Fruit fly (Drosophila melanogaster) whole organism, wandering third instar larva: ENCODE data around the gene CG34452.
A peak's percentile ranks its signal among the peaks of the same experiment; 100 is the strongest.

Source experiments
- Abd-B ChIP-seq: fragments of >200 bp; optimal IDR thresholded peaks from 2 replicates; lab custom pipeline; 2017; ENCODE audit warnings: missing biosample characterization, missing genetic modification characterization
- CG32264 ChIP-seq: fragments of 200-800 bp; sonication (Bioruptor generic); optimal IDR thresholded peaks from 2 replicates; lab custom pipeline; 2016; ENCODE audit warnings: missing biosample characterization, missing genetic modification characterization
- CG9705 ChIP-seq: fragments of 200-800 bp; sonication (Bioruptor generic); optimal IDR thresholded peaks from 2 replicates; lab custom pipeline; 2018; ENCODE audit warnings: missing biosample characterization, mild to moderate bottlenecking, missing genetic modification characterization
- CrebA ChIP-seq: fragments of 200-800 bp; sonication (Bioruptor generic); optimal IDR thresholded peaks from 2 replicates; lab custom pipeline; 2016; ENCODE audit warnings: missing biosample characterization, mild to moderate bottlenecking, missing genetic modification characterization, borderline replicate concordance
- Dfd ChIP-seq: fragments of >200 bp; optimal IDR thresholded peaks from 2 replicates; lab custom pipeline; 2017; ENCODE audit warnings: missing biosample characterization, missing genetic modification characterization
- Dif ChIP-seq: fragments of 200-275, 200-300 bp; sonication (Bioruptor generic); optimal IDR thresholded peaks from 2 replicates; lab custom pipeline; 2018; ENCODE audit warnings: missing biosample characterization, missing genetic modification characterization; ENCODE audit not compliant: partially characterized antibody
- GATAd ChIP-seq: sonication (Bioruptor generic); optimal IDR thresholded peaks from 2 replicates; lab custom pipeline; 2016; ENCODE audit warnings: missing biosample characterization, missing genetic modification characterization
- HLH106 ChIP-seq: fragments of 200-800 bp; optimal IDR thresholded peaks from 3 replicates; lab custom pipeline; 2019; ENCODE audit warnings: missing biosample characterization, mild to moderate bottlenecking, missing genetic modification characterization, moderate library complexity
- Hnf4 ChIP-seq: fragments of 200-800 bp; sonication (Bioruptor generic); optimal IDR thresholded peaks from 2 replicates; lab custom pipeline; 2016; ENCODE audit warnings: missing biosample characterization, mild to moderate bottlenecking, missing genetic modification characterization
- Hr78 ChIP-seq: fragments of >200 bp; optimal IDR thresholded peaks from 2 replicates; lab custom pipeline; 2017; ENCODE audit warnings: missing biosample characterization, missing genetic modification characterization
- Hr83 ChIP-seq: fragments of 200-300 bp; sonication (Bioruptor generic); optimal IDR thresholded peaks from 2 replicates; lab custom pipeline; 2016; ENCODE audit warnings: missing biosample characterization, mild to moderate bottlenecking, missing genetic modification characterization, moderate library complexity; ENCODE audit not compliant: poor library complexity, severe bottlenecking
- Jra ChIP-seq: sonication (Bioruptor generic); optimal IDR thresholded peaks from 2 replicates; lab custom pipeline; 2016; ENCODE audit warnings: missing biosample characterization, missing genetic modification characterization
- Mio ChIP-seq: sonication (Bioruptor generic); optimal IDR thresholded peaks from 2 replicates; lab custom pipeline; 2016; ENCODE audit warnings: missing biosample characterization, missing genetic modification characterization
- Myc ChIP-seq: fragments of >200 bp; optimal IDR thresholded peaks from 2 replicates; lab custom pipeline; 2017
- N ChIP-seq: fragments of >200 bp; optimal IDR thresholded peaks from 2 replicates; lab custom pipeline; 2018; ENCODE audit warnings: missing biosample characterization, missing external identifiers, missing genetic modification characterization
- OdsH ChIP-seq: fragments of 200-800 bp; sonication (Bioruptor generic); optimal IDR thresholded peaks from 2 replicates; lab custom pipeline; 2016; ENCODE audit warnings: missing biosample characterization, mild to moderate bottlenecking, missing genetic modification characterization
- Rel ChIP-seq, 2 experiments: fragments of 200-800 bp; sonication (Bioruptor generic) in 1 of 2; optimal IDR thresholded peaks; 2 replicates in 1 of 2; 3 replicates in 1 of 2; lab custom pipeline; 2016 to 2019; ENCODE audit warnings: mild to moderate bottlenecking in 2 of 2, missing biosample characterization in 2 of 2, missing genetic modification characterization in 2 of 2, moderate library complexity in 1 of 2
- Sp1 ChIP-seq: fragments of 200-800 bp; sonication (Bioruptor generic); optimal IDR thresholded peaks from 3 replicates; lab custom pipeline; 2019; ENCODE audit warnings: missing biosample characterization, mild to moderate bottlenecking, missing genetic modification characterization, moderate library complexity
- Vsx2 ChIP-seq: fragments of 200-300, 225-300 bp; sonication (Bioruptor generic); optimal IDR thresholded peaks from 2 replicates; lab custom pipeline; 2018; ENCODE audit warnings: missing biosample characterization, missing genetic modification characterization; ENCODE audit not compliant: partially characterized antibody
- br ChIP-seq: fragments of 200-800 bp; sonication (Bioruptor generic); optimal IDR thresholded peaks from 2 replicates; lab custom pipeline; 2016; ENCODE audit warnings: missing biosample characterization, missing genetic modification characterization
- brk ChIP-seq: fragments of 200-800 bp; sonication (Bioruptor generic); optimal IDR thresholded peaks from 2 replicates; lab custom pipeline; 2016; ENCODE audit warnings: missing biosample characterization, mild to moderate bottlenecking, missing genetic modification characterization
- dl ChIP-seq, 2 experiments: fragments of 175-275, 200-275 bp in 1 of 2; fragments of 200-275 bp in 1 of 2; sonication (Bioruptor generic); optimal IDR thresholded peaks; lab custom pipeline; 2018; ENCODE audit warnings: mild to moderate bottlenecking in 2 of 2, missing biosample characterization in 2 of 2, missing genetic modification characterization in 2 of 2, moderate library complexity in 2 of 2; ENCODE audit not compliant: partially characterized antibody in 2 of 2, insufficient read depth in 1 of 2
- dmrt93B ChIP-seq: fragments of 200-800 bp; sonication (Bioruptor generic); optimal IDR thresholded peaks from 2 replicates; lab custom pipeline; 2018; ENCODE audit warnings: missing biosample characterization, mild to moderate bottlenecking, missing genetic modification characterization
- dsf ChIP-seq: sonication (Bioruptor generic); optimal IDR thresholded peaks from 2 replicates; lab custom pipeline; 2016; ENCODE audit warnings: missing biosample characterization, missing genetic modification characterization, borderline replicate concordance
- ey ChIP-seq: fragments of 200-800 bp; sonication (Bioruptor generic); optimal IDR thresholded peaks from 2 replicates; lab custom pipeline; 2016; ENCODE audit warnings: missing biosample characterization, missing genetic modification characterization
- foxo ChIP-seq, 2 experiments: fragments of 200-800 bp; sonication (Bioruptor generic); optimal IDR thresholded peaks; 2 replicates in 1 of 2; 3 replicates in 1 of 2; lab custom pipeline; 2016 to 2017; ENCODE audit warnings: missing biosample characterization in 2 of 2, missing genetic modification characterization in 2 of 2
- fru ChIP-seq: fragments of 200-800 bp; sonication (Bioruptor generic); optimal IDR thresholded peaks from 3 replicates; lab custom pipeline; 2016; ENCODE audit warnings: missing biosample characterization, mild to moderate bottlenecking, missing genetic modification characterization
- h ChIP-seq: fragments of 200-800 bp; sonication (Bioruptor generic); optimal IDR thresholded peaks from 3 replicates; lab custom pipeline; 2016; ENCODE audit warnings: missing biosample characterization, mild to moderate bottlenecking, missing genetic modification characterization
- jim ChIP-seq: fragments of 175-275, 200-325 bp; sonication (Bioruptor generic); optimal IDR thresholded peaks from 2 replicates; lab custom pipeline; 2016; ENCODE audit warnings: missing biosample characterization, mild to moderate bottlenecking, missing genetic modification characterization
- lola ChIP-seq: fragments of >200 bp; optimal IDR thresholded peaks from 2 replicates; lab custom pipeline; 2017; ENCODE audit warnings: missing biosample characterization, missing genetic modification characterization
- pan ChIP-seq: fragments of >200 bp; optimal IDR thresholded peaks from 2 replicates; lab custom pipeline; 2017
- psq ChIP-seq: fragments of 200-800 bp; sonication (Bioruptor generic); optimal IDR thresholded peaks from 3 replicates; lab custom pipeline; 2017; ENCODE audit warnings: missing biosample characterization, mild to moderate bottlenecking, missing genetic modification characterization, moderate library complexity
- rgr ChIP-seq: fragments of 200-800 bp; sonication (Bioruptor generic); optimal IDR thresholded peaks from 3 replicates; lab custom pipeline; 2016; ENCODE audit warnings: missing biosample characterization, mild to moderate bottlenecking, missing genetic modification characterization
- sage ChIP-seq: fragments of 200-800 bp; sonication (Bioruptor generic); optimal IDR thresholded peaks from 2 replicates; lab custom pipeline; 2016; ENCODE audit warnings: missing biosample characterization, mild to moderate bottlenecking, missing genetic modification characterization
- sv ChIP-seq: fragments of 200-800 bp; sonication (Bioruptor generic); optimal IDR thresholded peaks from 3 replicates; lab custom pipeline; 2016; ENCODE audit warnings: missing biosample characterization, missing genetic modification characterization
- tai ChIP-seq: sonication (Bioruptor generic); optimal IDR thresholded peaks from 2 replicates; lab custom pipeline; 2016; ENCODE audit warnings: missing biosample characterization, missing genetic modification characterization
- usp ChIP-seq: fragments of >200 bp; optimal IDR thresholded peaks from 2 replicates; lab custom pipeline; 2017; ENCODE audit warnings: missing biosample characterization, missing genetic modification characterization
- woc ChIP-seq: sonication (Bioruptor generic); optimal IDR thresholded peaks from 2 replicates; lab custom pipeline; 2016; ENCODE audit warnings: missing biosample characterization, mild to moderate bottlenecking, missing genetic modification characterization

The CG34452 gene

DNA sequence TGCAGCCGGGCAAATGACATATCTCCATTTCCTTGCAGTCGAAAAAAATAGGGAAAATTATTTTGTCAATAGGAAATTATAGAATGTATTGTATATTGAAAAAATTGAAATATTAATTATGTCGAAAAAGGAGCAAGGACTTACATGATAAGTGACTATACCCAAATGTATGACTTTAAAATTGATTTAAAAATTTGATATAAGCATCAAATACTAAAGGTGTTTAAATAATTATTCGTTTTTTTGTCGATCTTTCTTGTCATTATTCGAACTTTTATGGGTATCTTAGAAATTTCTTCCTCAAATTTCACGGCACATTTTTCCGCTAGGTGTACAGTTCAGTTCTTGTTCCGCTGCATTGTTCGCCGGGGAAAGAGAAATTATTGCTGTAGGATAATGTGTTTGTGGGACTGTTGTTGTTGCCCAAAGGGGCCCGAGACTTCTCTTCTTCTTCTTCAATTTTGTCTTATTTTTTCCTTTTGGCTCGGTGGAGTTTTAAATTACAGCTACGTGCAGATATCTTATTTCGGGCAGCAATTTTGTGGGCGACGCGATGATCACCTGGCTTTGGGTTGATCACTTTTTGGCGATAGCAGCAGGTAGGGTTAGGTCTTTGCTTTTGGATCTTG is 12.8 kb upstream of the CG34452 start:
- no peak for TF ChIP-seq CrebA (GFP tag; lab: Kevin White, UChicago)
- TF ChIP-seq lola (GFP tag; lab: Kevin White, UChicago): no peak
- no peak for TF ChIP-seq GATAd (GFP tag; lab: Kevin White, UChicago)
- peak; percentile 83 for TF ChIP-seq HLH106 (tag; lab: Kevin White, UChicago)
- peak; percentile 75 for TF ChIP-seq woc (GFP tag; lab: Kevin White, UChicago)
- TF ChIP-seq jim (GFP tag; lab: Kevin White, UChicago): no peak
- no peak for TF ChIP-seq Dfd (GFP tag; lab: Kevin White, UChicago)
- no peak for TF ChIP-seq usp (GFP tag; lab: Kevin White, UChicago)
- peak in 1 of 2 experiments; percentile 82 for TF ChIP-seq foxo (GFP tag; optimal IDR thresholded peaks at IDR 0.05; lab: Kevin White, UChicago)
- no peak for TF ChIP-seq CG9705 (GFP tag; lab: Kevin White, UChicago)
- TF ChIP-seq OdsH (GFP tag; lab: Kevin White, UChicago): peak; percentile 79
- TF ChIP-seq dl (GFP tag; optimal IDR thresholded peaks at IDR 0.05; lab: Kevin White, UChicago; ENCODE audit: insufficient read depth in 1 of 2, partially characterized antibody in 2 of 2): no peak
- no peak for TF ChIP-seq N (GFP tag; lab: Kevin White, UChicago)
- TF ChIP-seq Hr78 (GFP tag; lab: Kevin White, UChicago): no peak
- peak; percentile 43 for TF ChIP-seq br
- TF ChIP-seq CG32264 (GFP tag; lab: Kevin White, UChicago): no peak
- TF ChIP-seq h: peak; percentile 72
- TF ChIP-seq Hnf4 (GFP tag; lab: Kevin White, UChicago): peak; percentile 38
- peak; percentile 89 for TF ChIP-seq Sp1
- peak; percentile 45 for TF ChIP-seq tai (GFP tag; lab: Kevin White, UChicago)
- no peak for TF ChIP-seq Myc (lab: Kevin White, UChicago)
- TF ChIP-seq Rel (GFP tag; optimal IDR thresholded peaks at IDR 0.05; lab: Kevin White, UChicago): no peak
- no peak for TF ChIP-seq Rel (tag; optimal IDR thresholded peaks at IDR 0.05; lab: Kevin White, UChicago)
- no peak for TF ChIP-seq sage (GFP tag; lab: Kevin White, UChicago)
- no peak for TF ChIP-seq Mio (GFP tag; lab: Kevin White, UChicago)
- TF ChIP-seq Jra: peak; percentile 53
- TF ChIP-seq pan (lab: Kevin White, UChicago): no peak
- TF ChIP-seq sv (GFP tag; lab: Kevin White, UChicago): peak; percentile 2
- peak; percentile 67 for TF ChIP-seq dmrt93B (GFP tag; lab: Kevin White, UChicago)
- TF ChIP-seq Vsx2 (GFP tag; lab: Kevin White, UChicago): no peak
- peak; percentile 80 for TF ChIP-seq psq (GFP tag; lab: Kevin White, UChicago)
- peak; percentile 77 for TF ChIP-seq rgr (GFP tag; lab: Kevin White, UChicago)
- TF ChIP-seq Hr83 (GFP tag; lab: Kevin White, UChicago): no peak
- peak; percentile 67 for TF ChIP-seq ey (GFP tag; lab: Kevin White, UChicago)
- peak; percentile 37 for TF ChIP-seq dsf
- TF ChIP-seq brk (GFP tag; lab: Kevin White, UChicago): no peak
- no peak for TF ChIP-seq Abd-B (GFP tag; lab: Kevin White, UChicago)
- TF ChIP-seq fru (GFP tag; lab: Kevin White, UChicago): peak; percentile 80
- no peak for TF ChIP-seq Dif (GFP tag; lab: Kevin White, UChicago)

DNA sequence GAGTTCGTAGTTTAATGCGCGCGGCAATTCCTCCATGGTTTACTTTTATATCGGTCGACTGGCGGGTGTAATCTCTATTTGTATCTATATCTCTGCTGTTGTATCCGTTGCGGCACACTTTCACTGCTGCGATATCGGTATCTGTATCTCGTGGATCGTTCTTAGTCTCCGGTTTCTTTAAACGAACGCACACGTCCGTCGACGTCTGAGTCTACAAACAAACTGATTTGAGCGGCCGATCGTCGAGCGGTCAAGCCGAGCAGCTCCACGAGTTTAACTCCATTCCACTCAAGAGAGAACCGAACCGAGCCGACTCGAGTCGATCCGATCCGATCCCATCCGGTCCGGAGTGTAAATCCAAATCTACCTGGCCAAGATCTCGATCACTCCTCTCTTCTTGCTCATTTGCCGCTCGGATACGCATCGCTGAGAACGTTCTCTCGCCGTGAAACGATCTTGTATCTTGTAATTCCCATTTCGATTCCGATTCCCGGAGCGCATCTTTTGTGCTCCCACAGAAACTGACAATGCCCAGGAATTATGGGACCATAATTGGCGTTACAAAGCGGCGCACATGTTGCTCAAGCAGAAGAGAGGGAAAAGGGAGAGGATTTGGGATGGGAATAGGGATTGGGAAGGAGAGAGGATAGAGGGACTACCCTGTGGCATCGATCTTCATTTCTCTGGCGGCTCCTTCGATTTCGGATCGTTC is 12.1 kb upstream of the CG34452 start, which contains the start of gene comm2:
comm2 (minus strand) TSS at position 225 of the 712 bp plus-strand sequence.
- TF ChIP-seq Vsx2 (GFP tag; lab: Kevin White, UChicago): peak; percentile 39
- no peak for TF ChIP-seq psq (GFP tag; lab: Kevin White, UChicago)
- TF ChIP-seq CrebA (GFP tag; lab: Kevin White, UChicago): no peak
- no peak for TF ChIP-seq rgr (GFP tag; lab: Kevin White, UChicago)
- no peak for TF ChIP-seq Myc (lab: Kevin White, UChicago)
- no peak for TF ChIP-seq fru (GFP tag; lab: Kevin White, UChicago)
- TF ChIP-seq CG32264 (GFP tag; lab: Kevin White, UChicago): no peak
- TF ChIP-seq dl (GFP tag; optimal IDR thresholded peaks at IDR 0.05; lab: Kevin White, UChicago; ENCODE audit: insufficient read depth in 1 of 2, partially characterized antibody in 2 of 2): peak; percentile 68 to 69
- no peak for TF ChIP-seq N (GFP tag; lab: Kevin White, UChicago)
- no peak for TF ChIP-seq GATAd (GFP tag; lab: Kevin White, UChicago)
- no peak for TF ChIP-seq Hr78 (GFP tag; lab: Kevin White, UChicago)
- no peak for TF ChIP-seq Dfd (GFP tag; lab: Kevin White, UChicago)
- no peak for TF ChIP-seq Jra
- no peak for TF ChIP-seq Mio (GFP tag; lab: Kevin White, UChicago)
- peak; percentile 51 for TF ChIP-seq h
- TF ChIP-seq Hr83 (GFP tag; lab: Kevin White, UChicago): peak; percentile 36
- TF ChIP-seq Rel (GFP tag; optimal IDR thresholded peaks at IDR 0.05; lab: Kevin White, UChicago): no peak
- no peak for TF ChIP-seq Rel (tag; optimal IDR thresholded peaks at IDR 0.05; lab: Kevin White, UChicago)
- TF ChIP-seq CG9705 (GFP tag; lab: Kevin White, UChicago): no peak
- TF ChIP-seq Hnf4 (GFP tag; lab: Kevin White, UChicago): peak; percentile 6
- TF ChIP-seq Dif (GFP tag; lab: Kevin White, UChicago): peak; percentile 69
